Worm (Caenorhabditis elegans): ENCODE measurements around the gene K06G5.3.

DNA sequence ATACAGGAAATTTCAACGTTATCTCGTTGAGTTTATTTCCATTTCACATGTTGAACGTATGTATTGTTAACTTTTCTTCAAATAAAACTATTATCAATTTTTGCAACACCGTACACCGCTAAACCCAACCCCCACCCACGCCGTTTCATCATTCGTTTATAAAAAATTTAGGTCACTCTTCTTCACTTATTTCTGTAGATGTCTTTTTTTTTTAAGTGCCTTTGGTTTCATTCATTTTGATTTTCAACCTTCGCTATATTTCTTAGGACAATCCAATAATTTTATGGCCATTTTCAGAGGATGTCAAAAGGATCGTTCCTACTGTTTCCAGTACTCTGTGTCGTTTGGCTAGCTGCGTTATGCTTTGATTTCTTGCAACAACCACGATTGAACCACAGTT is 42.9 kb downstream of the K06G5.3 start, which contains the start of gene C37E2.3:
- no peak for TF ChIP-seq blmp-1 (tag; optimal IDR thresholded peaks at IDR 0.05)
- no peak for TF ChIP-seq lin-13 (tag; optimal IDR thresholded peaks at IDR 0.05)
- TF ChIP-seq lin-32 (GFP tag; optimal IDR thresholded peaks at IDR 0.05): no peak
- no peak for TF ChIP-seq ztf-11 (tag; optimal IDR thresholded peaks at IDR 0.05)
- TF ChIP-seq nhr-12 (tag; optimal IDR thresholded peaks at IDR 0.05): no peak
- TF ChIP-seq nhr-237 (tag; optimal IDR thresholded peaks at IDR 0.05): no peak
- no peak for TF ChIP-seq unc-62 (GFP tag; optimal IDR thresholded peaks at IDR 0.05)
- TF ChIP-seq lsy-2 (tag; optimal IDR thresholded peaks at IDR 0.05): no peak
- TF ChIP-seq drap-1 (GFP tag; optimal IDR thresholded peaks at IDR 0.05): no peak
